Worm (Caenorhabditis elegans) whole organism, midembryonic: Measurements from ENCODE around the gene gcy-18.

Experiments used
- T22C8.4 ChIP-seq: fragments of 200-800 bp; sonication (Bioruptor generic); IDR thresholded peaks from 2 replicates; pipeline ENCODE4 v1.3.6; 2022; ENCODE audit warnings: missing genetic modification characterization, missing compliant biosample characterization
- cog-1 ChIP-seq: sonication (generic microtip); optimal IDR thresholded peaks from 2 replicates; lab custom pipeline; 2016; ENCODE audit warnings: missing genetic modification characterization, missing compliant biosample characterization
- flt-1 ChIP-seq: fragments of 200-800 bp; sonication (Bioruptor generic); IDR thresholded peaks from 2 replicates; pipeline ENCODE4 v1.3.6; 2022; ENCODE audit warnings: missing genetic modification characterization, missing compliant biosample characterization
- klf-2 ChIP-seq: fragments of 200-800 bp; sonication (Bioruptor generic); conservative IDR thresholded peaks from 2 replicates; pipeline ENCODE4 v1.3.6; 2022; ENCODE audit warnings: missing genetic modification reagents, missing genetic modification characterization, missing compliant biosample characterization
- med-1 ChIP-seq: sonication (generic microtip); optimal IDR thresholded peaks from 2 replicates; lab custom pipeline; 2017; ENCODE audit warnings: missing genetic modification characterization, mild to moderate bottlenecking, missing compliant biosample characterization, antibody characterized with exemption, missing genetic modification reagents; ENCODE audit not compliant: insufficient read depth
- ref-1 ChIP-seq: fragments of 200-800 bp; sonication (Bioruptor generic); conservative IDR thresholded peaks from 2 replicates; pipeline ENCODE4 v1.3.6; 2022; ENCODE audit warnings: missing genetic modification reagents, missing genetic modification characterization, missing compliant biosample characterization
- tab-1 ChIP-seq: fragments of 200-800 bp; sonication (Bioruptor generic); IDR thresholded peaks from 2 replicates; pipeline ENCODE4 v1.3.6; 2022; ENCODE audit warnings: missing genetic modification characterization, missing compliant biosample characterization
- ztf-23 ChIP-seq: fragments of 200-800 bp; sonication (Bioruptor generic); IDR thresholded peaks from 2 replicates; pipeline ENCODE4 v1.3.6; 2022; ENCODE audit warnings: missing genetic modification reagents, missing genetic modification characterization, missing compliant biosample characterization
- ztf-29 ChIP-seq: fragments of 200-800 bp; sonication (Bioruptor generic); IDR thresholded peaks from 2 replicates; pipeline ENCODE4 v1.3.6; 2022; ENCODE audit warnings: missing genetic modification reagents, missing genetic modification characterization, missing compliant biosample characterization

Gene gcy-18

ce11 chrIV:12901602-12902001 is 41.7 kb downstream of the gcy-18 start:
- TF ChIP-seq flt-1 (GFP tag; lab: Robert Waterston, UW) (no peak), ztf-29 (GFP tag; lab: Robert Waterston, UW) (no peak), ztf-23 (GFP tag; lab: Robert Waterston, UW) (no peak), med-1 (GFP tag; lab: Kevin White, UChicago) (no peak), tab-1 (GFP tag; lab: Robert Waterston, UW) (no peak), ref-1 (GFP tag; lab: Robert Waterston, UW) (no peak), klf-2 (GFP tag; lab: Robert Waterston, UW) (no peak), cog-1 (tag; lab: Kevin White, UChicago) (no peak), T22C8.4 (no peak)

ce11 chrIV:12902430-12903110 is 42.7 kb downstream of the gcy-18 start, which contains the start of gene K08D8.2:
K08D8.2 (plus strand) TSS chrIV:12903060.
- no peak for TF ChIP-seq ztf-29 (GFP tag; lab: Robert Waterston, UW)
- no peak for TF ChIP-seq cog-1 (tag; lab: Kevin White, UChicago)
- no peak for TF ChIP-seq flt-1 (GFP tag; lab: Robert Waterston, UW)
- TF ChIP-seq med-1 (GFP tag; lab: Kevin White, UChicago), result no peak
- no peak for TF ChIP-seq T22C8.4
- TF ChIP-seq tab-1 (GFP tag; lab: Robert Waterston, UW), result no peak
- no peak for TF ChIP-seq ztf-23 (GFP tag; lab: Robert Waterston, UW)
- TF ChIP-seq ref-1 (GFP tag; lab: Robert Waterston, UW), result no peak
- no peak for TF ChIP-seq klf-2 (GFP tag; lab: Robert Waterston, UW)

ce11 chrIV:12903687-12904086 is 43.8 kb downstream of the gcy-18 start:
- TF ChIP-seq cog-1 (tag; lab: Kevin White, UChicago), result no peak
- TF ChIP-seq med-1 (GFP tag; lab: Kevin White, UChicago), result no peak

ce11 chrIV:12906529-12906928 is 46.6 kb downstream of the gcy-18 start, which contains the start of gene K08D8.3:
K08D8.3 (minus strand) TSS chrIV:12906659.
- TF ChIP-seq ztf-23 (GFP tag; lab: Robert Waterston, UW), result no peak

- TF ChIP-seq klf-2 (GFP tag; lab: Robert Waterston, UW) (no peak), cog-1 (tag; lab: Kevin White, UChicago) (no peak), tab-1 (GFP tag; lab: Robert Waterston, UW) (no peak), ztf-29 (GFP tag; lab: Robert Waterston, UW) (no peak), med-1 (GFP tag; lab: Kevin White, UChicago) (no peak), ztf-23 (GFP tag; lab: Robert Waterston, UW) (no peak), flt-1 (GFP tag; lab: Robert Waterston, UW) (no peak), T22C8.4 (no peak), ref-1 (GFP tag; lab: Robert Waterston, UW) (no peak)
Measured at ce11 chrIV:12909871-12910270, 50.0 kb downstream of the gcy-18 start, which contains the start of gene K08D8.4. K08D8.4 (minus strand) TSS chrIV:12909998.

- TF ChIP-seq ztf-23 (GFP tag; lab: Robert Waterston, UW) (no peak), ztf-29 (GFP tag; lab: Robert Waterston, UW) (no peak), ref-1 (GFP tag; lab: Robert Waterston, UW) (no peak), med-1 (GFP tag; lab: Kevin White, UChicago) (no peak), tab-1 (GFP tag; lab: Robert Waterston, UW) (no peak), klf-2 (GFP tag; lab: Robert Waterston, UW) (no peak), flt-1 (GFP tag; lab: Robert Waterston, UW) (no peak), T22C8.4 (no peak), cog-1 (tag; lab: Kevin White, UChicago) (no peak)
Measured at ce11 chrIV:12911990-12912389, 52.1 kb downstream of the gcy-18 start, which contains the start of gene K08D8.5. K08D8.5 (minus strand) TSS chrIV:12912129.

- TF ChIP-seq ref-1 (GFP tag; lab: Robert Waterston, UW) (no peak), tab-1 (GFP tag; lab: Robert Waterston, UW) (no peak), cog-1 (tag; lab: Kevin White, UChicago) (no peak), ztf-23 (GFP tag; lab: Robert Waterston, UW) (no peak), klf-2 (GFP tag; lab: Robert Waterston, UW) (no peak), flt-1 (GFP tag; lab: Robert Waterston, UW) (no peak), ztf-29 (GFP tag; lab: Robert Waterston, UW) (no peak), med-1 (GFP tag; lab: Kevin White, UChicago) (no peak), T22C8.4 (no peak)
Measured at ce11 chrIV:12914532-12915019, 54.7 kb downstream of the gcy-18 start, which contains the start of gene irg-6. irg-6 (minus strand) TSS chrIV:12914969.

- TF ChIP-seq med-1 (GFP tag; lab: Kevin White, UChicago) (no peak), flt-1 (GFP tag; lab: Robert Waterston, UW) (no peak), ref-1 (GFP tag; lab: Robert Waterston, UW) (no peak), cog-1 (tag; lab: Kevin White, UChicago) (no peak), tab-1 (GFP tag; lab: Robert Waterston, UW) (no peak), ztf-23 (GFP tag; lab: Robert Waterston, UW) (no peak), ztf-29 (GFP tag; lab: Robert Waterston, UW) (no peak), klf-2 (GFP tag; lab: Robert Waterston, UW) (no peak), T22C8.4 (no peak)
Measured at ce11 chrIV:12915479-12915878, 55.6 kb downstream of the gcy-18 start, which contains the start of gene srz-15. srz-15 (plus strand) TSS chrIV:12915779.
